Worm (Caenorhabditis elegans) whole organism, L4 larva: Measurements from ENCODE around the gene B0280.11.

ENCODE experiments used
- F49E8.2 ChIP-seq: sonication (generic microtip); optimal IDR thresholded peaks from 2 replicates; lab custom pipeline; 2016; ENCODE audit warnings: missing compliant biosample characterization, mild to moderate bottlenecking, missing genetic modification characterization, borderline replicate concordance
- T20F7.1 ChIP-seq: fragments of 200-800 bp; sonication (Bioruptor generic); optimal IDR thresholded peaks from 2 replicates; lab custom pipeline; 2018; ENCODE audit warnings: mild to moderate bottlenecking, missing genetic modification characterization, missing compliant biosample characterization
- T26A8.4 ChIP-seq: fragments of 200-800 bp; sonication (Bioruptor generic); IDR thresholded peaks from 2 replicates; pipeline ENCODE4 v1.3.6; 2022; ENCODE audit warnings: missing genetic modification characterization, missing compliant biosample characterization
- Y5F2A.4 ChIP-seq: fragments of 200-800 bp; sonication (Bioruptor generic); optimal IDR thresholded peaks from 2 replicates; lab custom pipeline; 2018; ENCODE audit warnings: mild to moderate bottlenecking, missing genetic modification characterization, missing compliant biosample characterization
- ZK546.5 ChIP-seq, 2 experiments: sonication (generic microtip); optimal IDR thresholded peaks; 2 replicates each; lab custom pipeline; 2017; ENCODE audit warnings: missing biosample characterization in 2 of 2, missing genetic modification characterization in 2 of 2
- aha-1 ChIP-seq: fragments of 150-350 bp; peaks from one replicate; lab custom pipeline; 2014; ENCODE audit warnings: missing biosample characterization, missing genetic modification characterization
- ama-1 ChIP-seq: fragments of 150-350 bp; optimal IDR thresholded peaks from 2 replicates; lab custom pipeline; 2014; ENCODE audit warnings: inconsistent platforms, mixed read lengths
- ceh-20 ChIP-seq: fragments of 200-800 bp; sonication (Bioruptor generic); IDR thresholded peaks from 2 replicates; pipeline ENCODE4 v1.3.6; 2022; ENCODE audit warnings: missing genetic modification reagents, missing genetic modification characterization, missing compliant biosample characterization
- ceh-28 ChIP-seq: fragments of 150-350 bp; optimal IDR thresholded peaks from 2 replicates; lab custom pipeline; 2014; ENCODE audit warnings: missing biosample characterization, missing genetic modification reagents, missing genetic modification characterization
- ceh-32 ChIP-seq: sonication (generic microtip); optimal IDR thresholded peaks from 2 replicates; lab custom pipeline; 2016; ENCODE audit warnings: mild to moderate bottlenecking, missing genetic modification characterization, missing compliant biosample characterization; ENCODE audit not compliant: poor library complexity
- ces-1 ChIP-seq: fragments of 150-350 bp; sonication (generic microtip); optimal IDR thresholded peaks from 4 replicates; lab custom pipeline; 2014; ENCODE audit warnings: missing biosample characterization, missing genetic modification reagents, missing genetic modification characterization
- daf-16 ChIP-seq, 3 experiments: sonication (generic microtip); optimal IDR thresholded peaks; 2 replicates each; lab custom pipeline; 2016 to 2017; ENCODE audit warnings: missing genetic modification characterization in 3 of 3, missing genetic modification reagents in 3 of 3, mild to moderate bottlenecking in 2 of 3, missing compliant biosample characterization in 2 of 3, missing biosample characterization in 1 of 3, moderate library complexity in 1 of 3
- daf-19 ChIP-seq: fragments of 200-800 bp; sonication (Bioruptor generic); conservative IDR thresholded peaks from 2 replicates; pipeline ENCODE4 v1.3.6; 2022; ENCODE audit warnings: missing genetic modification characterization, missing compliant biosample characterization
- dmd-6 ChIP-seq: fragments of 200-800 bp; sonication (Bioruptor generic); IDR thresholded peaks from 2 replicates; pipeline ENCODE4 v1.3.6; 2022; ENCODE audit warnings: missing genetic modification reagents, missing genetic modification characterization, missing compliant biosample characterization
- dpl-1 ChIP-seq: fragments of 150-350 bp; optimal IDR thresholded peaks from 2 replicates; lab custom pipeline; 2014; ENCODE audit warnings: missing biosample characterization, missing genetic modification reagents, missing genetic modification characterization
- dve-1 ChIP-seq: sonication (generic microtip); optimal IDR thresholded peaks from 2 replicates; lab custom pipeline; 2017; ENCODE audit warnings: antibody characterized with exemption, mild to moderate bottlenecking, missing genetic modification characterization, missing compliant biosample characterization; ENCODE audit not compliant: insufficient read depth
- egl-27 ChIP-seq: sonication (generic microtip); optimal IDR thresholded peaks from 3 replicates; lab custom pipeline; 2017; ENCODE audit warnings: missing biosample characterization, missing genetic modification reagents, missing genetic modification characterization
- fkh-10 ChIP-seq: fragments of 150-350 bp; optimal IDR thresholded peaks from 2 replicates; lab custom pipeline; 2014; ENCODE audit warnings: missing biosample characterization, missing genetic modification reagents, missing genetic modification characterization
- fos-1 ChIP-seq: fragments of 150-350 bp; optimal IDR thresholded peaks from 2 replicates; lab custom pipeline; 2014; ENCODE audit warnings: missing biosample characterization, missing genetic modification characterization
- gei-8 ChIP-seq: fragments of 200-800 bp; sonication (Bioruptor generic); optimal IDR thresholded peaks from 2 replicates; lab custom pipeline; 2018; ENCODE audit warnings: mild to moderate bottlenecking, missing genetic modification characterization, missing compliant biosample characterization
- hlh-11 ChIP-seq: fragments of 200-800 bp; sonication (Bioruptor generic); optimal IDR thresholded peaks from 2 replicates; lab custom pipeline; 2018; ENCODE audit warnings: mild to moderate bottlenecking, missing genetic modification characterization, missing compliant biosample characterization
- hlh-30 ChIP-seq: sonication (generic microtip); optimal IDR thresholded peaks from 2 replicates; lab custom pipeline; 2017; ENCODE audit warnings: antibody characterized with exemption, mild to moderate bottlenecking, missing genetic modification characterization, missing compliant biosample characterization; ENCODE audit not compliant: insufficient read depth
- hmg-1.1 ChIP-seq: fragments of 200-800 bp; sonication (Bioruptor generic); IDR thresholded peaks from 2 replicates; pipeline ENCODE4 v1.3.6; 2022; ENCODE audit warnings: missing genetic modification reagents, missing genetic modification characterization, missing compliant biosample characterization
- lin-1 ChIP-seq: fragments of 200-800 bp; sonication (Bioruptor generic); IDR thresholded peaks from 2 replicates; pipeline ENCODE4 v1.3.6; 2022; ENCODE audit warnings: missing genetic modification reagents, missing genetic modification characterization, missing compliant biosample characterization
- lin-38 ChIP-seq: fragments of 200-800 bp; sonication (Bioruptor generic); IDR thresholded peaks from 2 replicates; pipeline ENCODE4 v1.3.6; 2022; ENCODE audit warnings: missing genetic modification reagents, missing genetic modification characterization, missing compliant biosample characterization
- lsy-2 ChIP-seq, 2 experiments: fragments of 150-350 bp in 1 of 2; sonication (generic microtip) in 1 of 2; optimal IDR thresholded peaks; 2 replicates each; lab custom pipeline; 2014 to 2017; ENCODE audit warnings: missing biosample characterization in 2 of 2, missing genetic modification characterization in 2 of 2
- madf-9 ChIP-seq: fragments of 200-800 bp; sonication (Bioruptor generic); conservative IDR thresholded peaks from 2 replicates; pipeline ENCODE4 v1.3.6; 2022; ENCODE audit warnings: missing genetic modification reagents, missing genetic modification characterization, missing compliant biosample characterization
- mep-1 ChIP-seq: fragments of 150-350 bp; sonication (generic microtip); optimal IDR thresholded peaks from 3 replicates; lab custom pipeline; 2014; ENCODE audit warnings: missing biosample characterization, missing genetic modification characterization
- mxl-3 ChIP-seq: fragments of 200-800 bp; sonication (Bioruptor generic); optimal IDR thresholded peaks from 2 replicates; lab custom pipeline; 2018; ENCODE audit warnings: mild to moderate bottlenecking, missing genetic modification characterization, missing compliant biosample characterization
- nhr-102 ChIP-seq: sonication (generic microtip); optimal IDR thresholded peaks from 2 replicates; lab custom pipeline; 2016; ENCODE audit warnings: mild to moderate bottlenecking, missing genetic modification characterization, moderate library complexity, missing compliant biosample characterization
- nhr-11 ChIP-seq: fragments of 150-350 bp; optimal IDR thresholded peaks from 2 replicates; lab custom pipeline; 2014; ENCODE audit warnings: missing biosample characterization, missing genetic modification characterization
- nhr-25 ChIP-seq: sonication (generic microtip); optimal IDR thresholded peaks from 2 replicates; lab custom pipeline; 2017; ENCODE audit warnings: missing genetic modification characterization, mild to moderate bottlenecking, missing compliant biosample characterization, antibody characterized with exemption, moderate library complexity, borderline replicate concordance; ENCODE audit not compliant: insufficient read depth
- nhr-28 ChIP-seq: fragments of 150-350 bp; optimal IDR thresholded peaks from 2 replicates; lab custom pipeline; 2014; ENCODE audit warnings: missing biosample characterization, missing genetic modification characterization
- nhr-42 ChIP-seq: fragments of 200-800 bp; sonication (Bioruptor generic); IDR thresholded peaks from 2 replicates; pipeline ENCODE4 v1.3.6; 2022; ENCODE audit warnings: missing genetic modification characterization, missing compliant biosample characterization
- nhr-77 ChIP-seq: fragments of 150-350 bp; optimal IDR thresholded peaks from 2 replicates; lab custom pipeline; 2014; ENCODE audit warnings: missing biosample characterization, missing genetic modification characterization
- php-3 ChIP-seq: fragments of 200-800 bp; sonication (Bioruptor generic); IDR thresholded peaks from 2 replicates; pipeline ENCODE4 v1.3.6; 2022; ENCODE audit warnings: missing genetic modification reagents, missing genetic modification characterization, missing compliant biosample characterization
- sdz-12 ChIP-seq: fragments of 200-800 bp; sonication (Bioruptor generic); optimal IDR thresholded peaks from 2 replicates; lab custom pipeline; 2018; ENCODE audit warnings: mild to moderate bottlenecking, missing genetic modification characterization, missing compliant biosample characterization
- set-16 ChIP-seq: fragments of 200-800 bp; sonication (Bioruptor generic); IDR thresholded peaks from 2 replicates; pipeline ENCODE4 v1.3.6; 2022; ENCODE audit warnings: missing genetic modification reagents, missing genetic modification characterization, missing compliant biosample characterization
- snpc-4 ChIP-seq: fragments of 150-350 bp; optimal IDR thresholded peaks from 2 replicates; lab custom pipeline; 2014; ENCODE audit warnings: missing biosample characterization, missing genetic modification characterization
- spr-3 ChIP-seq: fragments of 200-800 bp; sonication (Bioruptor generic); optimal IDR thresholded peaks from 2 replicates; lab custom pipeline; 2018; ENCODE audit warnings: mild to moderate bottlenecking, missing genetic modification characterization, missing compliant biosample characterization
- unc-39 ChIP-seq: sonication (generic microtip); optimal IDR thresholded peaks from 2 replicates; lab custom pipeline; 2017; ENCODE audit warnings: missing biosample characterization, missing genetic modification characterization
- unc-62 ChIP-seq, 3 experiments: fragments of 150-350 bp in 1 of 3; sonication (generic microtip); optimal IDR thresholded peaks in 2 of 3; peaks in 1 of 3; 1 replicate in 1 of 3; 2 replicates in 2 of 3; lab custom pipeline; 2014 to 2017; ENCODE audit warnings: missing biosample characterization in 3 of 3, missing genetic modification characterization in 3 of 3, missing genetic modification reagents in 3 of 3, missing genotype in 1 of 3
- zfp-3 ChIP-seq: fragments of 200-800 bp; sonication (Bioruptor generic); conservative IDR thresholded peaks from 2 replicates; pipeline ENCODE4 v1.3.6; 2022; ENCODE audit warnings: missing genetic modification reagents, missing genetic modification characterization, missing compliant biosample characterization
- zip-2 ChIP-seq: fragments of 150-350 bp; optimal IDR thresholded peaks from 2 replicates; lab custom pipeline; 2014; ENCODE audit warnings: missing biosample characterization, missing genetic modification characterization
- ztf-7 ChIP-seq: fragments of 150-350 bp; optimal IDR thresholded peaks from 2 replicates; lab custom pipeline; 2014; ENCODE audit warnings: missing biosample characterization, missing genetic modification characterization

B0280.11 gene

ce11 chrIII:7155631-7156030, 17.6 kb upstream of the B0280.11 start (continued):
- peak; percentile 77 for TF ChIP-seq T20F7.1 (GFP tag; lab: Kevin White, UChicago)
- peak; percentile 20 for TF ChIP-seq spr-3 (GFP tag; lab: Kevin White, UChicago)
- TF ChIP-seq, all 104 proteins: peak for 62

ce11 chrIII:7154526-7154925, 16.4 kb upstream of the B0280.11 start:
- TF ChIP-seq nhr-102 (no peak), nhr-77 (peak; percentile 25), lsy-2 (tag; optimal IDR thresholded peaks at IDR 0.05; lab: Kevin White, UChicago) (peak in 1 of 2 experiments; percentile 15), dmd-6 (GFP tag; lab: Robert Waterston, UW) (peak; percentile 38), daf-16 (GFP tag; optimal IDR thresholded peaks at IDR 0.05; lab: Kevin White, UChicago) (no peak), daf-16 (tag; optimal IDR thresholded peaks at IDR 0.05; lab: Kevin White, UChicago) (peak; percentile 38), gei-8 (GFP tag; lab: Kevin White, UChicago) (no peak), hmg-1.1 (no peak), hlh-11 (tag; lab: Kevin White, UChicago) (peak; percentile 48), unc-39 (tag; lab: Kevin White, UChicago) (no peak), hlh-30 (tag; lab: Kevin White, UChicago) (peak; percentile 46), php-3 (peak; percentile 52; the same call in 1 of the 2 replicates), nhr-28 (tag; lab: Kevin White, UChicago) (peak; percentile 49), fkh-10 (GFP tag; lab: Kevin White, UChicago) (no peak), dve-1 (tag; lab: Kevin White, UChicago) (peak; percentile 71), Y5F2A.4 (GFP tag; lab: Kevin White, UChicago) (no peak), mep-1 (tag; lab: Kevin White, UChicago) (peak; percentile 9)

DNA sequence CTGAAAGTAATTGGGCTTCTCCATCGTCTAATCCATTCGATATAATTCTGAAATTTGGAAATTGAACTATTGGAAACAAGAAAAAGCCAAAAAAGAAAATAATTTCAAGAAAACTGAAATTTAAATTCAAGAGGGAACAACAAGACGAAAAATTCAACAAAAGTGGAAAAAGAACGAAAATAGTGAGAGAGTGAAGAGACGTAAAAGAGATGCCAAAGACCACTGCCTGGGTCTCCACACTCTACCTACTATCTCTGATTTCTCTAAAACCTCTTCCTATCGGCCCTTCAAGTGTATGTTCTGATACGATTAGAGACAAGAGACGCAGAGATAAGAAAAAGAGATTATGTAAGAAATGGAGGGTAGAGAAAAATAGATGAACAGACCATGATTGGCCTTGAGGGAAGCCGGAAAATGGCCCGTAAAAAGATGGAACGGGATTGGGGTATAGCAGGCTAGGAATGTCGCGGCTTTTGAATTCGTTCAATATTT, 15.7 kb upstream of the B0280.11 start, which contains the start of gene ogt-1:
Gene ogt-1 (minus strand): TSS at position 51 of the 492 bp plus-strand sequence.
- TF ChIP-seq mxl-3, result no peak
- TF ChIP-seq daf-19 (GFP tag; lab: Robert Waterston, UW), result 0 out of 2 replicates have a peak, but pooled peaks have one; percentile 34
- TF ChIP-seq set-16 (GFP tag; lab: Robert Waterston, UW), result no peak
- TF ChIP-seq sdz-12, result no peak
- no peak for TF ChIP-seq fos-1 (tag; lab: Kevin White, UChicago)
- TF ChIP-seq ceh-20 (GFP tag; lab: Robert Waterston, UW), result peak; percentile 54; the same call in 1 of the 2 replicates
- TF ChIP-seq ces-1 (GFP tag; lab: Kevin White, UChicago), result peak; percentile 58
- TF ChIP-seq ZK546.5 (tag; optimal IDR thresholded peaks at IDR 0.05; lab: Kevin White, UChicago), result no peak
- peak in 1 of 2 experiments; percentile 24 for TF ChIP-seq daf-16 (GFP tag; optimal IDR thresholded peaks at IDR 0.05; lab: Kevin White, UChicago)
- TF ChIP-seq daf-16 (tag; optimal IDR thresholded peaks at IDR 0.05; lab: Kevin White, UChicago), result peak; percentile 82
- peak; percentile 88 for TF ChIP-seq hlh-30 (tag; lab: Kevin White, UChicago)
- peak; percentile 80 for TF ChIP-seq T26A8.4
- TF ChIP-seq lin-38 (GFP tag; lab: Robert Waterston, UW), result peak; percentile 64
- TF ChIP-seq dmd-6 (GFP tag; lab: Robert Waterston, UW), result peak; percentile 79
- TF ChIP-seq zfp-3 (GFP tag; lab: Robert Waterston, UW), result no peak
- peak; percentile 25; the same call in 1 of the 2 replicates for TF ChIP-seq madf-9 (GFP tag; lab: Robert Waterston, UW)
- no peak for TF ChIP-seq ama-1 (lab: Kevin White, UChicago)
- TF ChIP-seq nhr-11 (tag; lab: Kevin White, UChicago), result peak; percentile 47
- peak; percentile 32 for TF ChIP-seq ceh-28 (tag; lab: Kevin White, UChicago)
- TF ChIP-seq nhr-42 (GFP tag; lab: Robert Waterston, UW), result no peak
- peak; percentile 61 for TF ChIP-seq dpl-1 (GFP tag; lab: Kevin White, UChicago)
- TF ChIP-seq F49E8.2 (tag; lab: Kevin White, UChicago), result no peak
- 0 out of 2 replicates have a peak, but pooled peaks have one; percentile 36 for TF ChIP-seq php-3
- peak; percentile 89 for TF ChIP-seq hlh-11 (tag; lab: Kevin White, UChicago)
- peak; percentile 72 for TF ChIP-seq aha-1
- no peak for TF ChIP-seq ceh-32 (tag; lab: Kevin White, UChicago)
- TF ChIP-seq nhr-25 (tag; lab: Kevin White, UChicago), result peak; percentile 35
- TF ChIP-seq unc-62 (GFP tag; optimal IDR thresholded peaks at IDR 0.05 in 1 of 2; lab: Kevin White, UChicago), result peak in 1 of 2 experiments; percentile 99
- no peak for TF ChIP-seq unc-62 (tag; optimal IDR thresholded peaks at IDR 0.05; lab: Kevin White, UChicago)
- TF ChIP-seq ztf-7 (tag; lab: Kevin White, UChicago), result no peak
- peak; percentile 31; the same call in 1 of the 2 replicates for TF ChIP-seq lin-1
- no peak for TF ChIP-seq egl-27
- no peak for TF ChIP-seq snpc-4 (tag; lab: Kevin White, UChicago)
- no peak for TF ChIP-seq zip-2 (tag; lab: Kevin White, UChicago)
